Worm (Caenorhabditis elegans): ENCODE measurements around the gene str-240.
A peak's percentile ranks its signal among the peaks of the same experiment; 100 is the strongest.

ce11 chrV:1495752-1496151 is 26.0 kb downstream of the str-240 start:
- TF ChIP-seq T22C8.4 (GFP tag; IDR thresholded peaks at IDR 0.05), result peak; percentile 80
- TF ChIP-seq cog-1 (tag; optimal IDR thresholded peaks at IDR 0.05), result no peak
- no peak for TF ChIP-seq ztf-23 (GFP tag; IDR thresholded peaks at IDR 0.05)
- TF ChIP-seq flt-1 (GFP tag; IDR thresholded peaks at IDR 0.05), result no peak

All from whole organism, midembryonic.